Worm (Caenorhabditis elegans) whole organism, midembryonic: ENCODE measurements around the gene fbxb-19.

Experiments
- T22C8.4 ChIP-seq: fragments of 200-800 bp; sonication (Bioruptor generic); IDR thresholded peaks from 2 replicates; pipeline ENCODE4 v1.3.6; 2022; ENCODE audit warnings: missing genetic modification characterization, missing compliant biosample characterization
- cog-1 ChIP-seq: sonication (generic microtip); optimal IDR thresholded peaks from 2 replicates; lab custom pipeline; 2016; ENCODE audit warnings: missing genetic modification characterization, missing compliant biosample characterization
- flt-1 ChIP-seq: fragments of 200-800 bp; sonication (Bioruptor generic); IDR thresholded peaks from 2 replicates; pipeline ENCODE4 v1.3.6; 2022; ENCODE audit warnings: missing genetic modification characterization, missing compliant biosample characterization
- klf-2 ChIP-seq: fragments of 200-800 bp; sonication (Bioruptor generic); conservative IDR thresholded peaks from 2 replicates; pipeline ENCODE4 v1.3.6; 2022; ENCODE audit warnings: missing genetic modification reagents, missing genetic modification characterization, missing compliant biosample characterization
- med-1 ChIP-seq: sonication (generic microtip); optimal IDR thresholded peaks from 2 replicates; lab custom pipeline; 2017; ENCODE audit warnings: missing genetic modification characterization, mild to moderate bottlenecking, missing compliant biosample characterization, antibody characterized with exemption, missing genetic modification reagents; ENCODE audit not compliant: insufficient read depth
- ref-1 ChIP-seq: fragments of 200-800 bp; sonication (Bioruptor generic); conservative IDR thresholded peaks from 2 replicates; pipeline ENCODE4 v1.3.6; 2022; ENCODE audit warnings: missing genetic modification reagents, missing genetic modification characterization, missing compliant biosample characterization
- tab-1 ChIP-seq: fragments of 200-800 bp; sonication (Bioruptor generic); IDR thresholded peaks from 2 replicates; pipeline ENCODE4 v1.3.6; 2022; ENCODE audit warnings: missing genetic modification characterization, missing compliant biosample characterization
- ztf-23 ChIP-seq: fragments of 200-800 bp; sonication (Bioruptor generic); IDR thresholded peaks from 2 replicates; pipeline ENCODE4 v1.3.6; 2022; ENCODE audit warnings: missing genetic modification reagents, missing genetic modification characterization, missing compliant biosample characterization
- ztf-29 ChIP-seq: fragments of 200-800 bp; sonication (Bioruptor generic); IDR thresholded peaks from 2 replicates; pipeline ENCODE4 v1.3.6; 2022; ENCODE audit warnings: missing genetic modification reagents, missing genetic modification characterization, missing compliant biosample characterization

fbxb-19 gene

DNA sequence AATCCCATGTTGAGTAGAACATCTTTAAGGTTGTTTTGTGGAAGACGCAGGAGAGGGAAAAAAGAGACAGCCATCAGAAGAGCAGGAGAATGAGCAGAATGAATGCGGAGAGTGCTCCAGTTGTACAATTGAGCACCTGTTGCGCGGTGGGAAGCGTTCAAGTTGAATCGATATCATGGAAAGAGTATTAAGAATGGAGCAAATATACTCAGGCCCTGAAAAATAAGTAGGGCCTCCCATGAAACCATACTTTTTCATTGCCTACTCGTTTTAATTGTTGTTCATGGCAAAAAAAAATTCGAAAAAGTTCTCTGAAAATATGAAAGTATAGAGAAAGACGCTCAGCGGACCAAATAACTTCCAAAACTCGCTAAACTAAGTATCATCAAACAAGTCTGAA is 30.2 kb upstream of the fbxb-19 start, which contains the start of gene fbxb-48:
fbxb-48 (minus strand) TSS at position 101 of the 400 bp plus-strand sequence.
- TF ChIP-seq klf-2 (GFP tag; lab: Robert Waterston, UW) (no peak), ztf-23 (GFP tag; lab: Robert Waterston, UW) (no peak), tab-1 (GFP tag; lab: Robert Waterston, UW) (no peak), cog-1 (no peak), flt-1 (GFP tag; lab: Robert Waterston, UW) (no peak), med-1 (GFP tag; lab: Kevin White, UChicago) (no peak), T22C8.4 (GFP tag; lab: Robert Waterston, UW) (no peak), ztf-29 (GFP tag; lab: Robert Waterston, UW) (no peak), ref-1 (GFP tag; lab: Robert Waterston, UW) (no peak)

DNA sequence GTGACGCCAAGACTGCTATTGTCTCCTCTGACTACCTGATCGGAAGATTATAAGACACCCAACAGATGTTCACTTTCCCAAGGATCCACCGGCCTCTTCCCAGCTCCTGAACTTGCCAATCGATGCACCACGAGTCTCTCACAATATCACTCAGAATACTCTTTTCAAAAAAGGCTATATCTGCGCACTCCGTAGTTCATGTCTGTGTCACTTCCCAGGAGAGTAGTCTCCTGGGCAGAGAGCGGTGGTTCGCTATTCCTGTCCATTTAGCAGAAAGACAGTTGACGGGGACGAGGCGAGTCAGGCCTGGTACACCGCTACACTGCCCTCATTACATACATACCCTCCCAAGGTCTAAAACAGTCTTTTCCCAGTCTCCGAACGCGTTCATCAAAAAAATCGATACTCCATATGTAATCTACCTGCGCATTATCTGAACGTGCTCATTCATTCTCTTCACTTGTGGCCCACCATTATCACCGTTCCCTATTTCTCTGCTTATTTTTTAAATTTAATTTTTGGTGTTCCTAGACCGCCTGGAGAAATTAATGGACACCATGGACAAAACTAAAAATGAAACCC is 25.9 kb upstream of the fbxb-19 start, which contains the start of gene btb-6:
btb-6 (plus strand) TSS at position 532 of the 582 bp plus-strand sequence.
- TF ChIP-seq flt-1 (GFP tag; lab: Robert Waterston, UW) (no peak), T22C8.4 (GFP tag; lab: Robert Waterston, UW) (no peak), tab-1 (GFP tag; lab: Robert Waterston, UW) (0 out of 2 replicates have a peak, but pooled peaks have one; percentile 53)

DNA sequence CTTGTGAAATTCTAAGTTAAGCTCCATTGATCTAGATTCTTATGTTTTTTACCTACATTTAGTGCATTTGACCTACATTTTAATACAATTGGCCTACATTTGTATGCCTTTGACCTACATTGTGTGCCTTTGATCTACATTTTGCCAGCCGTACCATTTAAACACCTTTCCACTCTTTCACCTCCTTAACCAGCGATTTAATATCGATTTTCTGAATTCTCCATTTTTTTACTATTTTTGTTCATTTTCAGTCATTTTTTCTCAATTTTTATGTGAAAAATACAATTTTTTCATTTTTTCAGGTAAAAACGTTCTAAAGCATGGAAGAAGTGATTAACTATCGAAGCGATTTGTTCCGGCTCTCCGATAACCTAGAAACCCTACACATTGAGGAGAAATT is 24.0 kb upstream of the fbxb-19 start, which contains the start of gene btb-7:
btb-7 (plus strand) TSS at position 301 of the 400 bp plus-strand sequence.
- TF ChIP-seq ztf-29 (GFP tag; lab: Robert Waterston, UW) (no peak), T22C8.4 (GFP tag; lab: Robert Waterston, UW) (no peak), ref-1 (GFP tag; lab: Robert Waterston, UW) (no peak), tab-1 (GFP tag; lab: Robert Waterston, UW) (no peak), med-1 (GFP tag; lab: Kevin White, UChicago) (no peak), klf-2 (GFP tag; lab: Robert Waterston, UW) (no peak), flt-1 (GFP tag; lab: Robert Waterston, UW) (no peak), cog-1 (no peak), ztf-23 (GFP tag; lab: Robert Waterston, UW) (no peak)

DNA sequence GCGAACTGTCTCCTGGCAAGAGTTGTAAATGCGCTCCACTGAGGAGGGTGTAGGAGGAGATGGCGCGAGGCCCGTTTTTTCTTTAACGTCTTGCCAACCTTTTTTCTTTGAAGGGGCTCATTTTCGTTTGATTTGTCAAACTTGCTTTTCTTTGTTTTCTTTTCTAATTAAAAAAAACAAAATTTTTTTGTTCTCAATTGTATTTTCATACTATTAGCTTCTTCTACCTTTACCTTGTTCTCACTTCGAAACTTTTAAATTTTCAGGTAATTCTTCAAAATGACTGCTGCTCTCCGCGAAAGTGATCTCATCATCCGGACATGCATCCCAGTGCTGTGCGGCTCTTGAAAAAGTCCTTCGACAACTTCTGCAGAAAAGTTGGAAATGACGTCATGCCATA is 21.0 kb upstream of the fbxb-19 start, which contains the start of gene fbxa-184:
fbxa-184 (plus strand) TSS at position 301 of the 400 bp plus-strand sequence.
- TF ChIP-seq T22C8.4 (GFP tag; lab: Robert Waterston, UW) (no peak), tab-1 (GFP tag; lab: Robert Waterston, UW) (no peak), ztf-29 (GFP tag; lab: Robert Waterston, UW) (no peak), med-1 (GFP tag; lab: Kevin White, UChicago) (no peak), cog-1 (no peak), flt-1 (GFP tag; lab: Robert Waterston, UW) (no peak), klf-2 (GFP tag; lab: Robert Waterston, UW) (no peak), ref-1 (GFP tag; lab: Robert Waterston, UW) (no peak), ztf-23 (GFP tag; lab: Robert Waterston, UW) (no peak)

DNA sequence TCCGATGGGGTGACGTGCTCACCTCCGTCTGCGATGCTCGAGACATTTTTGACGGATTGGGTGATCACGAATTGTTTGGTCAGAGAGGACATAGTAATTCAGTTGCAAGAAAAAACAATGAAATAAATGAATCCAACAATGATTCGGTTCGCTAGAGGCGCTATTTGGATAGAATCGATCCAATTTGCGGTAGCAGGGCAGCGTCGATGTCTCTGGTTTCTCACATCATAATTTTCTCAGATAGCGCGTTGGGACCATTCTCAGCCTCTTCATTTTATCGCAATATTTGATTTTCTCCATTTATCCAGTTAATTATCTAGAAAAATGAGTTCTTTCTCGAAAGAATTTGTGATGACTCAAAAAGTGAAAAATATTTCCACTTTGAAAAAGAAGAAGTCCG is 17.4 kb upstream of the fbxb-19 start, which contains the start of gene sdz-18:
sdz-18 (minus strand) TSS at position 101 of the 400 bp plus-strand sequence.
- TF ChIP-seq ztf-23 (GFP tag; lab: Robert Waterston, UW), result no peak

DNA sequence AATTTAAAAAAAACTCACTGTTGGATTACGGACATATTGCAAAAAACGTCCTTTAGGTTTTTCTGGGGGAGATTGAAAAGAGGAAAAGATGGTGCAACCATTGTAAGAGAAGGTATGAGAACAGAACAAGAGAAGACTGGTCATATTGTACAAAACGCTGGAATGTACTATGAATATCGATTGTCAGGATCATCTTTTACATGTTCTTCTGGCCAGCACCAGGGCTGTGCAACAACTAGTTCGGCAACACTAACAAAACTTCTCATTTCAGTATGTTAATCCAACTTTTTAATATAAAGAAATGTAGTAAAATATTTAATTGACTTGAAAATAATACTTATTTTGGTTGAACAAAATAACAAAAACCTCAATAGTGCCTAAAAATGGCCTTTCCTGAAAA is 14.4 kb upstream of the fbxb-19 start, which contains the start of gene fbxb-47:
fbxb-47 (minus strand) TSS at position 101 of the 400 bp plus-strand sequence.
- TF ChIP-seq med-1 (GFP tag; lab: Kevin White, UChicago) (no peak), klf-2 (GFP tag; lab: Robert Waterston, UW) (no peak), ztf-23 (GFP tag; lab: Robert Waterston, UW) (no peak), T22C8.4 (GFP tag; lab: Robert Waterston, UW) (no peak)

DNA sequence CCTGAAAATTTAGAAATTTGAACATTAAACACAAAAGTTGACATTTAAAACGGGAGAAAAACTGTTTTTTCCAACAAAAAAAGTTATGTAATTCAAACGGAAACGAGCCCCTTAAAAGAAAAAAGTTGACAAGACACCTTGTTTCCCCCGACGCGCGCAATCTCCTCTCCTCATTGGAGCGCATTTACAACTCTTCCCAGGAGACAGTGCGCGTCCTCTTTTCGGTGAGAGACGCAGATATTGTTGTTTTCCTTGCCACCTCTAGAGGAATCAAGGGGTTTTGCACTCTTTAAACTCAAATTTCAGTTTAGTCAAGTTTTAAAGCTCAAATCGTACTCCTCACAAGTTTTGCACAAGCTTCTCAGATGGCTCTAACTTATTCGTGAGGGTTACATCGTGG is 6.9 kb upstream of the fbxb-19 start, which contains the start of gene F58E1.13:
F58E1.13 (minus strand) TSS at position 12 of the 400 bp plus-strand sequence.
- TF ChIP-seq cog-1 (no peak), med-1 (GFP tag; lab: Kevin White, UChicago) (no peak), flt-1 (GFP tag; lab: Robert Waterston, UW) (no peak), ztf-29 (GFP tag; lab: Robert Waterston, UW) (no peak)

DNA sequence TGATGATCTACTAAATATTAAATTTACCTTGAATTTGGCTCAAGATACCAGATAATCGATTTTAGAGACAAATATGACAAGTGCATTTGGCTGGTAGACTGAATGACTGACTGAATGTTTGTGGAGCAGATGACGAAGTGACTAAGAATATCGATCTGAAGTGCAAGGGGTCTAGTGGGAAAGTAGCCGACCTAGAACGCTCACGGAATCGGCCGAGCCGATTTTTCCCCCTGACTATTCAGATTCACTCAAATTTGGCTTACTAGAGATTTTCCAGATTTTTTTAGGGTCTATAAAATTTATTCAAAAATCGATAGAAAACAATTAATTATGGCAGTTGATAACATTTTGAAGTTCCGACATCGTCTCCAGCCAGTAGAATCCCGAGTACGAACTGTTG is 5.5 kb upstream of the fbxb-19 start, which contains the start of gene fbxc-26:
fbxc-26 (minus strand) TSS at position 101 of the 400 bp plus-strand sequence.
- TF ChIP-seq flt-1 (GFP tag; lab: Robert Waterston, UW), result no peak
- no peak for TF ChIP-seq tab-1 (GFP tag; lab: Robert Waterston, UW)
- TF ChIP-seq ztf-29 (GFP tag; lab: Robert Waterston, UW), result no peak
- TF ChIP-seq T22C8.4 (GFP tag; lab: Robert Waterston, UW), result no peak
- TF ChIP-seq ref-1 (GFP tag; lab: Robert Waterston, UW), result no peak
- no peak for TF ChIP-seq klf-2 (GFP tag; lab: Robert Waterston, UW)
- no peak for TF ChIP-seq ztf-23 (GFP tag; lab: Robert Waterston, UW)
- TF ChIP-seq cog-1, result no peak

DNA sequence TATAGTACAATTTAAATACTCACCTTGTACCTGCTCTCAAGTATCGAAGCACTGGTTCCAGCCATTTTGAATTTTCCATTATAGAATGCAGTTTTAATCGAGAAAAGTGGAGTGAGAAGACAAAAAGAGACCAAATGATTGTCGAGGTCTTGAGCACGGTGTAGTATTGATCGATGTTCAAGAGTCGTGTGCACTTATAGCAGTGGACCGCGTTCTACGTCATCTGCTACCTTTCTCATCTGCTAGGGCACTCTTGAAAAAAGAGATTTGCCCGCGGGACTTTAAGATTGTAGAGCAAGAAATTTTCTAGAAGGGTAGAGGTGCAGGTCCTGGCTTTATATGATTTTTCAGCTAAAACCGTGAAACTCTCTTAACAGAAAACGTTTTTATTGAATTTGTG is 3.8 kb upstream of the fbxb-19 start, which contains the start of gene fbxc-21:
fbxc-21 (minus strand) TSS at position 101 of the 400 bp plus-strand sequence.
- TF ChIP-seq flt-1 (GFP tag; lab: Robert Waterston, UW) (no peak), med-1 (GFP tag; lab: Kevin White, UChicago) (no peak), ztf-23 (GFP tag; lab: Robert Waterston, UW) (no peak), T22C8.4 (GFP tag; lab: Robert Waterston, UW) (no peak), ref-1 (GFP tag; lab: Robert Waterston, UW) (no peak), tab-1 (GFP tag; lab: Robert Waterston, UW) (no peak), ztf-29 (GFP tag; lab: Robert Waterston, UW) (no peak), cog-1 (no peak), klf-2 (GFP tag; lab: Robert Waterston, UW) (no peak)
